Worm (Caenorhabditis elegans) whole organism, early embryonic: Measurements from ENCODE around the gene acly-2.

ENCODE experiments used
- B0310.2 ChIP-seq: sonication (generic microtip); optimal IDR thresholded peaks from 2 replicates; lab custom pipeline; 2016; ENCODE audit warnings: mild to moderate bottlenecking, missing genetic modification characterization, missing compliant biosample characterization
- F13C5.2 ChIP-seq: sonication (generic microtip); optimal IDR thresholded peaks from 2 replicates; lab custom pipeline; 2017; ENCODE audit warnings: mild to moderate bottlenecking, missing genetic modification characterization, inconsistent platforms, missing compliant biosample characterization
- aly-1 ChIP-seq: sonication (generic microtip); optimal IDR thresholded peaks from 2 replicates; lab custom pipeline; 2016; ENCODE audit warnings: missing genetic modification characterization, missing compliant biosample characterization
- ama-1 ChIP-seq: fragments of 150-350 bp; optimal IDR thresholded peaks from 2 replicates; lab custom pipeline; 2014
- flt-1 ChIP-seq: fragments of 200-800 bp; sonication (Bioruptor generic); IDR thresholded peaks from 2 replicates; pipeline ENCODE4 v1.3.6; 2022; ENCODE audit warnings: missing genetic modification characterization, missing compliant biosample characterization
- hmg-4 ChIP-seq: fragments of 200-800 bp; sonication (Bioruptor generic); optimal IDR thresholded peaks from 2 replicates; lab custom pipeline; 2018; ENCODE audit warnings: mild to moderate bottlenecking, missing genetic modification characterization, missing compliant biosample characterization
- pes-1 ChIP-seq: fragments of 200-800 bp; sonication (Bioruptor generic); IDR thresholded peaks from 2 replicates; pipeline ENCODE4 v1.3.6; 2022; ENCODE audit warnings: missing genetic modification reagents, missing genetic modification characterization, missing compliant biosample characterization

DNA sequence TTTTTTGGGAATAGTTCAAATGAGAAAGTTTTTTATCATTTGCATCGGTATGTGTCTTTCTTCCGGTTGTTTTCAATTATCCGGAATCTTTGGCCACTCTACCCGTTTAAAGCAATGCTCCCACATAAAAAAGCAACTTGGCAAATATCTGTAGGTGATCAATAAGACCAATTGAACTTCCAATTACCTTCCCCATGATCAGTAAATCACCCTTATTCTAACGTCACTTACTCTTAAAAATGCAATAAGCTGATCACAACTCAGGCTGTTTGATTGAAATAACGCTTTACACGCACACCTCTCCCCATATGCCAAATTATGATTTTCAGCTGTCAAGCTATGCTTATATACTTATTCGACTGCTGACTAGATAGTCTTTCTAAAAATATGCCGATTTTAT, 20.6 kb upstream of the acly-2 start, which contains the start of gene C34B4.5:
- TF ChIP-seq pes-1 (GFP tag; lab: Robert Waterston, UW) (no peak), ama-1 (lab: Kevin White, UChicago) (no peak), hmg-4 (GFP tag; lab: Kevin White, UChicago) (no peak), flt-1 (GFP tag; lab: Robert Waterston, UW) (no peak), F13C5.2 (no peak), aly-1 (no peak), B0310.2 (no peak)
